Worm (Caenorhabditis elegans) whole organism, L2 larva: ENCODE results near the gene sru-21.

Source experiments
- R02D3.7 ChIP-seq: fragments of 150-350 bp; optimal IDR thresholded peaks from 2 replicates; lab custom pipeline; 2014; ENCODE audit warnings: missing biosample characterization, missing genetic modification characterization
- Y55F3AM.14 ChIP-seq: fragments of 200-800 bp; sonication (Bioruptor generic); optimal IDR thresholded peaks from 2 replicates; lab custom pipeline; 2018; ENCODE audit warnings: mild to moderate bottlenecking, missing genetic modification characterization, missing compliant biosample characterization
- ZK546.5 ChIP-seq: sonication (generic microtip); optimal IDR thresholded peaks from 2 replicates; lab custom pipeline; 2017; ENCODE audit warnings: missing biosample characterization, missing genetic modification characterization
- alr-1 ChIP-seq: fragments of 150-350 bp; optimal IDR thresholded peaks from 2 replicates; lab custom pipeline; 2014; ENCODE audit warnings: missing biosample characterization, missing genetic modification characterization
- ama-1 ChIP-seq: fragments of 150-350 bp; optimal IDR thresholded peaks from 2 replicates; lab custom pipeline; 2018; ENCODE audit warnings: inconsistent platforms
- blmp-1 ChIP-seq: sonication (generic microtip); optimal IDR thresholded peaks from 2 replicates; lab custom pipeline; 2017; ENCODE audit warnings: missing genetic modification characterization, mild to moderate bottlenecking, missing compliant biosample characterization, antibody characterized with exemption, moderate library complexity; ENCODE audit not compliant: insufficient read depth
- ceh-16 ChIP-seq: fragments of 150-350 bp; optimal IDR thresholded peaks from 2 replicates; lab custom pipeline; 2014; ENCODE audit warnings: missing biosample characterization, missing genetic modification characterization
- ceh-82 ChIP-seq: fragments of 150-350 bp; optimal IDR thresholded peaks from 2 replicates; lab custom pipeline; 2014; ENCODE audit warnings: missing biosample characterization, missing genetic modification characterization
- crh-2 ChIP-seq: sonication (generic microtip); optimal IDR thresholded peaks from 2 replicates; lab custom pipeline; 2017; ENCODE audit warnings: missing biosample characterization, missing genetic modification characterization
- egl-27 ChIP-seq: sonication (generic microtip); optimal IDR thresholded peaks from 3 replicates; lab custom pipeline; 2017; ENCODE audit warnings: missing biosample characterization, missing genetic modification reagents, missing genetic modification characterization
- fos-1 ChIP-seq: fragments of 150-350 bp; optimal IDR thresholded peaks from 2 replicates; lab custom pipeline; 2014; ENCODE audit warnings: missing biosample characterization, missing genetic modification characterization
- lin-11 ChIP-seq: fragments of 150-350 bp; sonication (generic microtip); optimal IDR thresholded peaks from 2 replicates; lab custom pipeline; 2014; ENCODE audit warnings: missing biosample characterization, missing genetic modification characterization, inconsistent platforms, mixed read lengths
- lin-39 ChIP-seq: fragments of 150-350 bp; optimal IDR thresholded peaks from 2 replicates; lab custom pipeline; 2014; ENCODE audit warnings: missing biosample characterization, missing genetic modification reagents, missing genetic modification characterization
- mdl-1 ChIP-seq, 2 experiments: fragments of 150-350 bp in 1 of 2; sonication (generic microtip) in 1 of 2; optimal IDR thresholded peaks; 2 replicates each; lab custom pipeline; 2017; ENCODE audit warnings: missing biosample characterization in 2 of 2, missing genetic modification characterization in 2 of 2
- nhr-10 ChIP-seq: sonication (generic microtip); optimal IDR thresholded peaks from 2 replicates; lab custom pipeline; 2017; ENCODE audit warnings: missing biosample characterization, missing genetic modification characterization
- nhr-11 ChIP-seq: fragments of 150-350 bp; optimal IDR thresholded peaks from 2 replicates; lab custom pipeline; 2014; ENCODE audit warnings: missing biosample characterization, missing genetic modification characterization
- nhr-129 ChIP-seq: fragments of 150-350 bp; optimal IDR thresholded peaks from 2 replicates; lab custom pipeline; 2014; ENCODE audit warnings: missing biosample characterization, missing genetic modification characterization
- nhr-21 ChIP-seq: fragments of 150-350 bp; optimal IDR thresholded peaks from 2 replicates; lab custom pipeline; 2014; ENCODE audit warnings: missing biosample characterization, missing genetic modification characterization
- nhr-237 ChIP-seq: fragments of 150-350 bp; optimal IDR thresholded peaks from 2 replicates; lab custom pipeline; 2014; ENCODE audit warnings: missing biosample characterization, missing genetic modification characterization
- nhr-25 ChIP-seq: fragments of 150-350 bp; sonication (generic microtip); optimal IDR thresholded peaks from 3 replicates; lab custom pipeline; 2014; ENCODE audit warnings: missing biosample characterization, missing genetic modification characterization
- nhr-6 ChIP-seq: fragments of 150-350 bp; optimal IDR thresholded peaks from 2 replicates; lab custom pipeline; 2014; ENCODE audit warnings: missing biosample characterization, missing genetic modification characterization
- skn-1 ChIP-seq: sonication (generic microtip); optimal IDR thresholded peaks from 2 replicates; lab custom pipeline; 2017; ENCODE audit warnings: missing biosample characterization, missing genetic modification characterization
- sma-3 ChIP-seq: sonication (generic microtip); optimal IDR thresholded peaks from 2 replicates; lab custom pipeline; 2016; ENCODE audit warnings: missing genetic modification reagents, missing genetic modification characterization, missing compliant biosample characterization
- snpc-4 ChIP-seq: fragments of 150-350 bp; optimal IDR thresholded peaks from 2 replicates; lab custom pipeline; 2014; ENCODE audit warnings: missing biosample characterization, missing genetic modification characterization
- unc-39 ChIP-seq: fragments of 150-350 bp; optimal IDR thresholded peaks from 2 replicates; lab custom pipeline; 2014; ENCODE audit warnings: missing biosample characterization, missing genetic modification characterization
- unc-55 ChIP-seq: fragments of 150-350 bp; sonication (generic microtip); optimal IDR thresholded peaks from 3 replicates; lab custom pipeline; 2014; ENCODE audit warnings: missing biosample characterization, missing genetic modification reagents, missing genetic modification characterization
- unc-62 ChIP-seq: fragments of 150-350 bp; optimal IDR thresholded peaks from 2 replicates; lab custom pipeline; 2014; ENCODE audit warnings: missing biosample characterization, missing genetic modification reagents, missing genetic modification characterization
- zag-1 ChIP-seq: fragments of 150-350 bp; optimal IDR thresholded peaks from 2 replicates; lab custom pipeline; 2014; ENCODE audit warnings: missing biosample characterization, missing genetic modification characterization
- ztf-1 ChIP-seq: fragments of 200-800 bp; sonication (Bioruptor generic); conservative IDR thresholded peaks from 2 replicates; pipeline ENCODE4 v1.3.6; 2022; ENCODE audit warnings: missing genetic modification characterization, missing compliant biosample characterization
- ztf-11 ChIP-seq: sonication (generic microtip); optimal IDR thresholded peaks from 2 replicates; lab custom pipeline; 2017; ENCODE audit warnings: missing biosample characterization, missing genetic modification characterization

Gene sru-21

ce11 chrIV:13673504-13673903, 46.9 kb downstream of the sru-21 start, which contains the start of gene oac-48:
Gene oac-48 (plus strand): TSS chrIV:13673804.
- TF ChIP-seq ama-1 (lab: Kevin White, UChicago) (no peak), nhr-21 (no peak), nhr-237 (no peak), lin-39 (no peak), sma-3 (no peak), ceh-82 (tag; lab: Kevin White, UChicago) (no peak), nhr-11 (tag; lab: Kevin White, UChicago) (no peak), unc-39 (tag; lab: Kevin White, UChicago) (no peak), alr-1 (tag; lab: Kevin White, UChicago) (no peak), nhr-6 (tag; lab: Kevin White, UChicago) (no peak), ztf-1 (GFP tag; lab: Robert Waterston, UW) (no peak), blmp-1 (tag; lab: Kevin White, UChicago) (no peak), egl-27 (no peak), fos-1 (tag; lab: Kevin White, UChicago) (no peak), zag-1 (no peak), skn-1 (tag; lab: Kevin White, UChicago) (no peak), crh-2 (no peak)

ce11 chrIV:13678649-13679048, 52.1 kb downstream of the sru-21 start, which contains the start of gene srlf-26:
Gene srlf-26 (plus strand): TSS chrIV:13678949.
- TF ChIP-seq fos-1 (tag; lab: Kevin White, UChicago) (no peak), zag-1 (no peak), blmp-1 (tag; lab: Kevin White, UChicago) (no peak), ztf-1 (GFP tag; lab: Robert Waterston, UW) (no peak), skn-1 (tag; lab: Kevin White, UChicago) (no peak), ZK546.5 (no peak), ceh-82 (tag; lab: Kevin White, UChicago) (no peak), nhr-237 (no peak), mdl-1 (tag; optimal IDR thresholded peaks at IDR 0.05; lab: Kevin White, UChicago) (no peak), unc-62 (GFP tag; lab: Kevin White, UChicago) (no peak), lin-11 (tag; lab: Kevin White, UChicago) (no peak), Y55F3AM.14 (no peak)

ce11 chrIV:13679495-13679894, 52.9 kb downstream of the sru-21 start:
- TF ChIP-seq ceh-16 (tag; lab: Kevin White, UChicago): no peak
- TF ChIP-seq lin-11 (tag; lab: Kevin White, UChicago): no peak
- no peak for TF ChIP-seq unc-62 (GFP tag; lab: Kevin White, UChicago)
- TF ChIP-seq nhr-25 (tag; lab: Kevin White, UChicago): no peak
- no peak for TF ChIP-seq sma-3
- TF ChIP-seq unc-39 (tag; lab: Kevin White, UChicago): no peak
- no peak for TF ChIP-seq skn-1 (tag; lab: Kevin White, UChicago)
- TF ChIP-seq snpc-4: no peak
- TF ChIP-seq nhr-129 (tag; lab: Kevin White, UChicago): no peak
- no peak for TF ChIP-seq ztf-11 (tag; lab: Kevin White, UChicago)
- no peak for TF ChIP-seq alr-1 (tag; lab: Kevin White, UChicago)
- no peak for TF ChIP-seq nhr-10 (tag; lab: Kevin White, UChicago)
- TF ChIP-seq blmp-1 (tag; lab: Kevin White, UChicago): no peak
- TF ChIP-seq unc-55 (GFP tag; lab: Kevin White, UChicago): no peak
- no peak for TF ChIP-seq fos-1 (tag; lab: Kevin White, UChicago)
- no peak for TF ChIP-seq R02D3.7 (tag; lab: Kevin White, UChicago)
